Worm (Caenorhabditis elegans): ENCODE measurements around the gene spat-2.

Gene spat-2

DNA sequence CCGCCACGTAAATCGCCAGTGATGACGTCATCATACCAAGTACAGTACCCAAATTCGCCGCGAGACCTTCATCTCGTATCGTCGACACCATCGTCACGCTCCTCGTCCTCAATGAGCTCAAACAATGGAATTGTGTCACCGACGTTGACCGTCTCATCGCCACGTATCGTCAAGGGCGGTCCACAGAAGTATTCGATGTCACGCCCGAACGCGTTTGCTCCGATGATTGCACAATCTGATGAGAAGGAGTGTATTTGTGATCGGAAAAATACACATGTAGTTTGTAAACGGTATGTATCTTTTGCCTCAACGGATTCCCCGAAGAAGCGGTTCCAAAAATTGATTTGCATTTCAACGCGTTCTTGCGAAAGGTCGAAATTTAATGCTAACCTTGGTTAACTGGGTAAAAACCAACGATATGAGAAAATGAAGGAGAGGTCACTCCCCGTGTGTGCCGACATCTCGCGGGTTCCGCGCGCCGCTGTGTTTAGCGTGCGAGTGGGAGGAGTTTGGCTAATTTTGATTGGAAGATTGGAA, 53.4 kb downstream of the spat-2 start (continued):
- TF ChIP-seq lin-40 (tag; optimal IDR thresholded peaks at IDR 0.05) (peak; percentile 24), lin-35 (GFP tag; optimal IDR thresholded peaks at IDR 0.05) (peak in 1 of 3 experiments; percentile 30), madf-8 (GFP tag; conservative IDR thresholded peaks at IDR 0.05) (peak; percentile 56), bed-2 (GFP tag; IDR thresholded peaks at IDR 0.05) (no peak), sptf-2 (GFP tag; optimal IDR thresholded peaks at IDR 0.05) (no peak), tbx-9 (tag; optimal IDR thresholded peaks at IDR 0.05; ENCODE audit: borderline replicate concordance) (no peak), atf-7 (tag; optimal IDR thresholded peaks at IDR 0.05) (peak; percentile 35), ceh-40 (GFP tag; IDR thresholded peaks at IDR 0.05) (peak; percentile 20; the same call in 1 of the 2 replicates), ets-4 (GFP tag; optimal IDR thresholded peaks at IDR 0.05) (no peak)

DNA sequence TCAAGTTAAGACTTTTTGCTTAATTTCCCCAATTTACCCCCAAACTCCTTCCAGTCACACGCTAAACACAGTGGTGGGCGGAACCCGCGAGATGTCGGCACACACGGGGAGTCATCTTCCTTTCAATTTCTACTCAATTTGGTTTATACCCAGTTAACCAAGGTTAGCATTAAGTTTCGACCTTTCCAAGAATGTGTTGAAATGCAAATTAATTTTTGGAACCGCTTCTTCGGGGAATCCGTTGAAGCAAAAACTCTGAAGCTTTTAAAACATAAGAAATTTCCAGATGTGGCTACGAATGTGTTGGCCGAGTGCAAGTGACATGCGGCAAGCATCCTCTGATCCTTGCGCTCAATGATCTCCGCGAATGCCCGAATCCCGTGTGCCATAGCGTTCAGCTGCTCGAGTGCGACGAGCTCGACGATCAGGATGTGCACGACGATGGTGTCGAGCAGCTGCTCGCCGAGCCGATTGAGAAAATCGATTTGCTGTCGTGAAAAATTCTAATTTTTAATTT, 54.2 kb downstream of the spat-2 start:
- TF ChIP-seq K12H6.12 (tag; optimal IDR thresholded peaks at IDR 0.05) (no peak), bed-1 (GFP tag; IDR thresholded peaks at IDR 0.05) (0 out of 2 replicates have a peak, but pooled peaks have one; percentile 73), nhr-179 (tag; optimal IDR thresholded peaks at IDR 0.05) (no peak), rcor-1 (GFP tag; IDR thresholded peaks at IDR 0.05) (peak; percentile 77), nhr-80 (tag; optimal IDR thresholded peaks at IDR 0.05) (no peak), madf-10 (tag; optimal IDR thresholded peaks at IDR 0.05) (no peak), F22D6.2 (tag; optimal IDR thresholded peaks at IDR 0.05) (no peak), C06A6.2 (GFP tag; conservative IDR thresholded peaks at IDR 0.05) (no peak), B0035.1 (tag; optimal IDR thresholded peaks at IDR 0.05) (no peak), Y67H2A.10 (GFP tag; conservative IDR thresholded peaks at IDR 0.05) (no peak), mes-4 (tag; optimal IDR thresholded peaks at IDR 0.05) (peak; percentile 73), tbx-9 (tag; optimal IDR thresholded peaks at IDR 0.05; ENCODE audit: borderline replicate concordance) (no peak), efl-1 (GFP tag; optimal IDR thresholded peaks at IDR 0.05) (no peak), lsy-27 (tag; optimal IDR thresholded peaks at IDR 0.05; ENCODE audit: borderline replicate concordance, insufficient read depth) (no peak), nhr-90 (tag; optimal IDR thresholded peaks at IDR 0.05) (peak; percentile 0), snpc-4 (GFP tag; optimal IDR thresholded peaks at IDR 0.05) (peak; percentile 95), snpc-4 (tag; optimal IDR thresholded peaks at IDR 0.05) (peak; percentile 93 to 99 (median 96)), xnd-1 (tag; optimal IDR thresholded peaks at IDR 0.05) (peak; percentile 55), nfya-1 (tag; optimal IDR thresholded peaks at IDR 0.05; ENCODE audit: borderline replicate concordance, insufficient read depth) (no peak), D2030.7 (GFP tag; IDR thresholded peaks at IDR 0.05) (peak; percentile 95), ceh-91 (GFP tag; IDR thresholded peaks at IDR 0.05) (peak; percentile 37; the same call in 1 of the 2 replicates), madf-3 (GFP tag; IDR thresholded peaks at IDR 0.05) (0 out of 2 replicates have a peak, but pooled peaks have one; percentile 24), pha-4 (tag; optimal IDR thresholded peaks at IDR 0.05) (no peak), ccch-3 (GFP tag; optimal IDR thresholded peaks at IDR 0.05) (no peak), T26A5.8 (tag; optimal IDR thresholded peaks at IDR 0.05) (peak; percentile 77), egl-44 (GFP tag; IDR thresholded peaks at IDR 0.05) (peak; percentile 66; the same call in 1 of the 2 replicates), let-526 (GFP tag; IDR thresholded peaks at IDR 0.05) (no peak), egl-18 (GFP tag; IDR thresholded peaks at IDR 0.05) (no peak), athp-1 (tag; optimal IDR thresholded peaks at IDR 0.05) (peak; percentile 77), ZK185.1 (tag; optimal IDR thresholded peaks at IDR 0.05; ENCODE audit: poor library complexity, severe bottlenecking) (peak; percentile 40), B0019.2 (GFP tag; conservative IDR thresholded peaks at IDR 0.05) (no peak), dpl-1 (GFP tag; optimal IDR thresholded peaks at IDR 0.05) (no peak), let-607 (tag; optimal IDR thresholded peaks at IDR 0.05) (peak in 1 of 2 experiments; percentile 47), snpc-3.4 (tag; optimal IDR thresholded peaks at IDR 0.05) (peak; percentile 97), hlh-12 (tag; optimal IDR thresholded peaks at IDR 0.05) (no peak), Y56A3A.18 (GFP tag; IDR thresholded peaks at IDR 0.05) (no peak), F10E7.11 (tag; optimal IDR thresholded peaks at IDR 0.05) (peak; percentile 90), Y95B8A.8 (GFP tag; IDR thresholded peaks at IDR 0.05) (peak; percentile 61; the same call in 1 of the 2 replicates)
